Worm (Caenorhabditis elegans) whole organism, late embryonic: Measurements from ENCODE around the gene nep-6.

Experiments used
- C08G9.2 ChIP-seq: sonication (generic microtip); optimal IDR thresholded peaks from 2 replicates; lab custom pipeline; 2016; ENCODE audit warnings: mild to moderate bottlenecking, missing genetic modification characterization, moderate library complexity, missing compliant biosample characterization
- T23F11.4 ChIP-seq: fragments of 200-800 bp; sonication (Bioruptor generic); optimal IDR thresholded peaks from 2 replicates; lab custom pipeline; 2018; ENCODE audit warnings: mild to moderate bottlenecking, missing genetic modification characterization, missing compliant biosample characterization
- ahr-1 ChIP-seq: sonication (generic microtip); optimal IDR thresholded peaks from 2 replicates; lab custom pipeline; 2016; ENCODE audit warnings: missing genetic modification characterization, missing compliant biosample characterization
- ama-1 ChIP-seq: fragments of 150-350 bp; optimal IDR thresholded peaks from 2 replicates; lab custom pipeline; 2014
- ceh-14 ChIP-seq: sonication (generic microtip); optimal IDR thresholded peaks from 2 replicates; lab custom pipeline; 2016; ENCODE audit warnings: missing genotype, missing genetic modification characterization, missing compliant biosample characterization
- ceh-18 ChIP-seq: sonication (generic microtip); optimal IDR thresholded peaks from 2 replicates; lab custom pipeline; 2016; ENCODE audit warnings: missing genetic modification characterization, missing compliant biosample characterization
- ceh-19 ChIP-seq: fragments of 200-800 bp; sonication (Bioruptor generic); optimal IDR thresholded peaks from 2 replicates; lab custom pipeline; 2018; ENCODE audit warnings: mild to moderate bottlenecking, missing genetic modification characterization, missing compliant biosample characterization
- ceh-2 ChIP-seq: sonication (generic microtip); optimal IDR thresholded peaks from 2 replicates; lab custom pipeline; 2016; ENCODE audit warnings: missing genotype, missing genetic modification characterization, missing compliant biosample characterization
- ceh-31 ChIP-seq: sonication (generic microtip); optimal IDR thresholded peaks from 2 replicates; lab custom pipeline; 2016; ENCODE audit warnings: missing genetic modification characterization, missing compliant biosample characterization
- ceh-48 ChIP-seq: sonication (generic microtip); optimal IDR thresholded peaks from 2 replicates; lab custom pipeline; 2016; ENCODE audit warnings: missing genetic modification characterization, inconsistent platforms, missing compliant biosample characterization
- ceh-6 ChIP-seq: fragments of 200-800 bp; sonication (Bioruptor generic); optimal IDR thresholded peaks from 2 replicates; lab custom pipeline; 2018; ENCODE audit warnings: mild to moderate bottlenecking, missing genetic modification characterization, missing compliant biosample characterization
- ceh-9 ChIP-seq: sonication (generic microtip); optimal IDR thresholded peaks from 2 replicates; lab custom pipeline; 2016; ENCODE audit warnings: mild to moderate bottlenecking, missing genetic modification characterization, inconsistent platforms, missing compliant biosample characterization
- dve-1 ChIP-seq: sonication (generic microtip); optimal IDR thresholded peaks from 2 replicates; lab custom pipeline; 2017; ENCODE audit warnings: antibody characterized with exemption, mild to moderate bottlenecking, missing genetic modification characterization, missing compliant biosample characterization
- elt-2 ChIP-seq: sonication (generic microtip); optimal IDR thresholded peaks from 2 replicates; lab custom pipeline; 2016; ENCODE audit warnings: missing genetic modification reagents, missing genetic modification characterization, missing compliant biosample characterization
- eyg-1 ChIP-seq: sonication (generic microtip); optimal IDR thresholded peaks from 2 replicates; lab custom pipeline; 2016; ENCODE audit warnings: missing genotype, missing genetic modification characterization, missing compliant biosample characterization
- fax-1 ChIP-seq: sonication (generic microtip); optimal IDR thresholded peaks from 2 replicates; lab custom pipeline; 2016; ENCODE audit warnings: missing genotype, missing genetic modification characterization, missing compliant biosample characterization
- fkh-10 ChIP-seq: fragments of 150-350 bp; optimal IDR thresholded peaks from 2 replicates; lab custom pipeline; 2014; ENCODE audit warnings: missing biosample characterization, missing genetic modification reagents, missing genetic modification characterization
- gmeb-2 ChIP-seq: sonication (generic microtip); optimal IDR thresholded peaks from 2 replicates; lab custom pipeline; 2016; ENCODE audit warnings: missing genetic modification characterization, inconsistent platforms, missing compliant biosample characterization
- hlh-15 ChIP-seq: sonication (generic microtip); optimal IDR thresholded peaks from 2 replicates; lab custom pipeline; 2016; ENCODE audit warnings: missing genetic modification characterization, missing compliant biosample characterization
- hlh-30 ChIP-seq: sonication (generic microtip); optimal IDR thresholded peaks from 2 replicates; lab custom pipeline; 2017; ENCODE audit warnings: antibody characterized with exemption, missing genetic modification characterization, missing compliant biosample characterization; ENCODE audit not compliant: insufficient read depth
- hlh-6 ChIP-seq: sonication (generic microtip); optimal IDR thresholded peaks from 2 replicates; lab custom pipeline; 2016; ENCODE audit warnings: missing genotype, missing genetic modification characterization, missing compliant biosample characterization
- hlh-8 ChIP-seq: sonication (generic microtip); optimal IDR thresholded peaks from 2 replicates; lab custom pipeline; 2016; ENCODE audit warnings: missing genotype, missing genetic modification characterization, missing compliant biosample characterization
- lim-6 ChIP-seq: sonication (generic microtip); optimal IDR thresholded peaks from 2 replicates; lab custom pipeline; 2016; ENCODE audit warnings: missing genetic modification characterization, missing compliant biosample characterization
- mec-3 ChIP-seq: sonication (generic microtip); optimal IDR thresholded peaks from 2 replicates; lab custom pipeline; 2016; ENCODE audit warnings: borderline replicate concordance, missing genetic modification characterization, missing compliant biosample characterization
- nfya-1 ChIP-seq: sonication (generic microtip); optimal IDR thresholded peaks from 2 replicates; lab custom pipeline; 2017; ENCODE audit warnings: missing genetic modification characterization, mild to moderate bottlenecking, missing compliant biosample characterization, antibody characterized with exemption, moderate library complexity
- nhr-232 ChIP-seq: sonication (generic microtip); optimal IDR thresholded peaks from 2 replicates; lab custom pipeline; 2016; ENCODE audit warnings: missing genetic modification characterization, missing compliant biosample characterization
- odd-2 ChIP-seq: sonication (generic microtip); optimal IDR thresholded peaks from 2 replicates; lab custom pipeline; 2017; ENCODE audit warnings: antibody characterized with exemption, mild to moderate bottlenecking, missing genetic modification characterization, missing compliant biosample characterization
- pat-9 ChIP-seq: fragments of 200-800 bp; sonication (Bioruptor generic); optimal IDR thresholded peaks from 2 replicates; lab custom pipeline; 2018; ENCODE audit warnings: mild to moderate bottlenecking, missing genetic modification characterization, moderate library complexity, missing compliant biosample characterization
- pax-1 ChIP-seq: fragments of 150-350 bp; optimal IDR thresholded peaks from 2 replicates; lab custom pipeline; 2014; ENCODE audit warnings: missing biosample characterization, missing genetic modification characterization
- tbx-7 ChIP-seq: sonication (generic microtip); optimal IDR thresholded peaks from 2 replicates; lab custom pipeline; 2016; ENCODE audit warnings: missing genotype, missing genetic modification characterization, missing compliant biosample characterization
- unc-3 ChIP-seq, 2 experiments: fragments of 200-800 bp in 1 of 2; sonication (Bioruptor generic) in 1 of 2; sonication (generic microtip) in 1 of 2; conservative IDR thresholded peaks in 1 of 2; optimal IDR thresholded peaks in 1 of 2; 2 replicates each; pipeline versions ENCODE4 v1.3.6 to Lab custom; 2016 to 2022; ENCODE audit warnings: missing compliant biosample characterization in 2 of 2, missing genetic modification characterization in 2 of 2, missing genetic modification reagents in 1 of 2
- unc-55 ChIP-seq: sonication (generic microtip); optimal IDR thresholded peaks from 2 replicates; lab custom pipeline; 2017; ENCODE audit warnings: missing biosample characterization, missing genetic modification reagents, missing genetic modification characterization
- zip-5 ChIP-seq: sonication (generic microtip); optimal IDR thresholded peaks from 2 replicates; lab custom pipeline; 2016; ENCODE audit warnings: missing genetic modification characterization, missing compliant biosample characterization
- ztf-16 ChIP-seq: sonication (generic microtip); optimal IDR thresholded peaks from 2 replicates; lab custom pipeline; 2017; ENCODE audit warnings: missing genetic modification characterization, missing compliant biosample characterization

Gene nep-6

ce11 chrII:3445285-3445806, 28.7 kb downstream of the nep-6 start, which contains the start of the genes C16C8.5 and C16C8.16:
Gene C16C8.5, minus strand, starts transcription at chrII:3445385.
Gene C16C8.16, plus strand, starts transcription at chrII:3445756.
- TF ChIP-seq ztf-16 (tag; lab: Kevin White, UChicago) (no peak), T23F11.4 (GFP tag; lab: Kevin White, UChicago) (no peak), hlh-15 (tag; lab: Kevin White, UChicago) (no peak), ama-1 (lab: Kevin White, UChicago) (no peak), gmeb-2 (no peak), hlh-30 (tag; lab: Kevin White, UChicago) (no peak), mec-3 (tag; lab: Kevin White, UChicago) (no peak), ceh-9 (tag; lab: Kevin White, UChicago) (no peak), nhr-232 (tag; lab: Kevin White, UChicago) (no peak), C08G9.2 (no peak), hlh-6 (tag; lab: Kevin White, UChicago) (no peak), tbx-7 (tag; lab: Kevin White, UChicago) (no peak), zip-5 (tag; lab: Kevin White, UChicago) (no peak), unc-3 (GFP tag; conservative IDR thresholded peaks at IDR 0.05; lab: Robert Waterston, UW) (no peak), unc-3 (tag; optimal IDR thresholded peaks at IDR 0.05; lab: Kevin White, UChicago) (no peak), ceh-48 (tag; lab: Kevin White, UChicago) (no peak), ceh-14 (tag; lab: Kevin White, UChicago) (no peak), unc-55 (no peak), eyg-1 (tag; lab: Kevin White, UChicago) (no peak)

ce11 chrII:3446647-3447046, 30.0 kb downstream of the nep-6 start, which contains the start of the genes C16C8.20 and gldi-6:
Gene C16C8.20, plus strand, starts transcription at chrII:3446947.
Gene gldi-6, plus strand, starts transcription at chrII:3446947.
- TF ChIP-seq ceh-31 (tag; lab: Kevin White, UChicago) (no peak), ceh-6 (GFP tag; lab: Kevin White, UChicago) (no peak), odd-2 (tag; lab: Kevin White, UChicago) (no peak), nfya-1 (tag; lab: Kevin White, UChicago) (no peak), gmeb-2 (no peak), ceh-9 (tag; lab: Kevin White, UChicago) (no peak), ceh-19 (GFP tag; lab: Kevin White, UChicago) (no peak), pax-1 (no peak), ceh-2 (tag; lab: Kevin White, UChicago) (no peak), fax-1 (tag; lab: Kevin White, UChicago) (no peak), hlh-8 (tag; lab: Kevin White, UChicago) (no peak), ahr-1 (no peak), fkh-10 (GFP tag; lab: Kevin White, UChicago) (no peak), ama-1 (lab: Kevin White, UChicago) (no peak)
- TF ChIP-seq, all 69 proteins: peak for 0

- TF ChIP-seq elt-2 (tag; lab: Kevin White, UChicago) (no peak), odd-2 (tag; lab: Kevin White, UChicago) (no peak)
Observed at ce11 chrII:3447906-3448305, 31.3 kb downstream of the nep-6 start, which contains the start of gene C16C8.21. Gene C16C8.21, plus strand, starts transcription at chrII:3448206.

ce11 chrII:3448776-3449280, 32.2 kb downstream of the nep-6 start, which contains the start of gene C16C8.25:
Gene C16C8.25, plus strand, starts transcription at chrII:3449230.
- TF ChIP-seq dve-1, result no peak
- TF ChIP-seq fax-1 (tag; lab: Kevin White, UChicago), result no peak
- TF ChIP-seq ceh-19 (GFP tag; lab: Kevin White, UChicago), result no peak
- TF ChIP-seq pax-1, result no peak
- no peak for TF ChIP-seq lim-6 (tag; lab: Kevin White, UChicago)
- no peak for TF ChIP-seq pat-9
- no peak for TF ChIP-seq ceh-18
- TF ChIP-seq, all 69 proteins: peak for 0
